Fruit fly (Drosophila melanogaster): ENCODE measurements around the gene Osi16.

The Osi16 gene

DNA sequence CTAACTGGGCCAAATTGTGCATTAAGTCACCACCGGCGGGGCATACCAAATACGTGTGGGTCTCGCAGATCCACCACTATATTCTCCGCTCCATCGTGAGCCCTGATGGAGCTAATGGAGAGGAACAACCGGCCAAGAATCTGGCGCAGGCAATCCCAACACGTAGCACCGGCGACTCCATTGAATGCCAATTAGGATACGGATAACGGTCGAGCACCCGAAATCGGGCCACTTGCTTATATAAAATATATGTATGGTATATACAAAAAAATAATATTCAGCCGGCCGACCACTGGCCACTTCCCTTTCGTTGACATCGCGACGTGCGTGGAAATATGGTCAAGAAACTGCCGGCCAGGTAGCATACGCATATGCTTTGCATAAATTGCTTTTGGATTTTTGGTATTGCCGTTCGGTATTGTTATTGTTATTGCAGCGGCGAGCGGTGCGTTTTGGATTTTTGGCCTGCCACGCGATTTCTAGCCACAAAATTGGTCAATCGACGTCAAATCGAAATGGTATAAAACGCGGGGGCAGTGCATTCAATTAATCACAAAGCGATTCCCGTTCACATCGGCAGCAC is 3.7 kb upstream of the Osi16 start, which contains the start of gene Osi15:
Osi15 (plus strand) TSS at position 548 of the 583 bp plus-strand sequence.
- no peak for TF ChIP-seq CG12768 (GFP tag; optimal IDR thresholded peaks at IDR 0.05)
- TF ChIP-seq Crg-1 (GFP tag; optimal IDR thresholded peaks at IDR 0.05) = no peak
- TF ChIP-seq CG1620 (GFP tag; optimal IDR thresholded peaks at IDR 0.05) = no peak
- TF ChIP-seq tj (GFP tag; optimal IDR thresholded peaks at IDR 0.05) = no peak
- TF ChIP-seq Hr96 (GFP tag; optimal IDR thresholded peaks at IDR 0.05) = no peak
- no peak for TF ChIP-seq Clk (GFP tag; optimal IDR thresholded peaks at IDR 0.05)
- TF ChIP-seq CG7101 (tag; optimal IDR thresholded peaks at IDR 0.05) = no peak
- TF ChIP-seq CG33017 (tag; optimal IDR thresholded peaks at IDR 0.05) = no peak
- no peak for TF ChIP-seq Mnt (GFP tag; optimal IDR thresholded peaks at IDR 0.05)

DNA sequence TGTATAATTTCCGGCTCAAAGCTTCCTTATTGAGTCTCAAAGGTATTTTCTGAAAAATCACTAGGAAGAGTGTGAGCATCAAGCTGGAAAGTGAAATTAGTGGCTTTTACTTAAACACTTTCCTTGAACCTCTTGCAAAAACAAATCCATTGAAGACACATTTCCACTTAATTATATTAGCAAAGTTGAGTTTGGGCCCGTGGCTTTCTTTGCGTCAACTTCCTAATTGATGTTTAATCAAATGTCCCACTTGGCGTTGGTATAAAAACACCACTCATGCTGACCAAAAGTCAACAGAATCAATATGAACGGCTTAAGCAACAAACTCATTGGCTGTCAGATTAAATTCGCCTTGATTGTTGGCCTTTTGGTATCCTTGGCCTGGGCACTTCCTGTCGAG is 1.3 kb upstream of the Osi16 start, which contains the start of gene CG46396:
CG46396 (plus strand) TSS at position 301 of the 400 bp plus-strand sequence.
- no peak for TF ChIP-seq CG33017 (tag; optimal IDR thresholded peaks at IDR 0.05)
- TF ChIP-seq CG11617 (GFP tag; optimal IDR thresholded peaks at IDR 0.05) = no peak
- no peak for TF ChIP-seq bab1 (GFP tag; optimal IDR thresholded peaks at IDR 0.05)
- no peak for TF ChIP-seq toe (GFP tag; optimal IDR thresholded peaks at IDR 0.05)
- TF ChIP-seq CG14711 (tag; optimal IDR thresholded peaks at IDR 0.05) = no peak
- TF ChIP-seq tj (GFP tag; optimal IDR thresholded peaks at IDR 0.05) = no peak
- TF ChIP-seq Mnt (GFP tag; optimal IDR thresholded peaks at IDR 0.05) = no peak
- TF ChIP-seq Crg-1 (GFP tag; optimal IDR thresholded peaks at IDR 0.05) = no peak
- TF ChIP-seq ovo (GFP tag; optimal IDR thresholded peaks at IDR 0.05) = no peak

DNA sequence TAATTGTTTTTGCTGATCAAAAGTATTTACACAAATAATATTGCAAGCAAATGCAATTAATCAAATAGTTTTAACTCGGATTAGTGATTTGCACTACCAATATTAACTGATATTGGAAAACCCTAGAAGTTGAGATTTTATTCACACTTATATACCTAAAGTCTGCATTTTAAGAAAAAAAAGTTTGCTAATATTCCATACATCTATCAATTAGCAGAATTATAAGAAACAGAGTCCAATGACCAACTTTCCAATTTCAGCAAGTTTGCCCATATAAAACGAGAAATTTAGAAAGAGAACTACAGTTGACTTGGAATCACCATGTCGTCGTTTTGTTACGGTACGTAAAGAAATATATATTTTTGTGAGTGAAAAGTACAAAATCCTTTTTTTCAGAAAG is 1.5 kb downstream of the Osi16 start, which contains the start of gene CG46026:
CG46026 (plus strand) TSS at position 301 of the 400 bp plus-strand sequence.
- TF ChIP-seq kay (GFP tag; ENCODE audit: borderline replicate concordance) = no peak
- TF ChIP-seq Clk (GFP tag; optimal IDR thresholded peaks at IDR 0.05) = no peak

- TF ChIP-seq kay (GFP tag; ENCODE audit: borderline replicate concordance) = no peak
- no peak for TF ChIP-seq Mnt (GFP tag; optimal IDR thresholded peaks at IDR 0.05)
- TF ChIP-seq ovo (GFP tag; optimal IDR thresholded peaks at IDR 0.05) = no peak
- no peak for TF ChIP-seq pad (GFP tag; optimal IDR thresholded peaks at IDR 0.05)
- TF ChIP-seq cic (GFP tag; optimal IDR thresholded peaks at IDR 0.05) = no peak
- no peak for TF ChIP-seq toe (GFP tag; optimal IDR thresholded peaks at IDR 0.05)
- no peak for TF ChIP-seq Crg-1 (GFP tag; optimal IDR thresholded peaks at IDR 0.05)
- no peak for TF ChIP-seq CG5204 (GFP tag; optimal IDR thresholded peaks at IDR 0.05)
- no peak for TF ChIP-seq Hr96 (GFP tag; optimal IDR thresholded peaks at IDR 0.05)
- no peak for TF ChIP-seq CG7101 (tag; optimal IDR thresholded peaks at IDR 0.05)
- TF ChIP-seq CG33017 (tag; optimal IDR thresholded peaks at IDR 0.05) = no peak
- no peak for TF ChIP-seq CG1620 (GFP tag; optimal IDR thresholded peaks at IDR 0.05)
Measured at dm6 chr3R:6309676-6310075, 4.6 kb downstream of the Osi16 start, which contains the start of gene CG31560. CG31560 (plus strand) TSS chr3R:6309976.

DNA sequence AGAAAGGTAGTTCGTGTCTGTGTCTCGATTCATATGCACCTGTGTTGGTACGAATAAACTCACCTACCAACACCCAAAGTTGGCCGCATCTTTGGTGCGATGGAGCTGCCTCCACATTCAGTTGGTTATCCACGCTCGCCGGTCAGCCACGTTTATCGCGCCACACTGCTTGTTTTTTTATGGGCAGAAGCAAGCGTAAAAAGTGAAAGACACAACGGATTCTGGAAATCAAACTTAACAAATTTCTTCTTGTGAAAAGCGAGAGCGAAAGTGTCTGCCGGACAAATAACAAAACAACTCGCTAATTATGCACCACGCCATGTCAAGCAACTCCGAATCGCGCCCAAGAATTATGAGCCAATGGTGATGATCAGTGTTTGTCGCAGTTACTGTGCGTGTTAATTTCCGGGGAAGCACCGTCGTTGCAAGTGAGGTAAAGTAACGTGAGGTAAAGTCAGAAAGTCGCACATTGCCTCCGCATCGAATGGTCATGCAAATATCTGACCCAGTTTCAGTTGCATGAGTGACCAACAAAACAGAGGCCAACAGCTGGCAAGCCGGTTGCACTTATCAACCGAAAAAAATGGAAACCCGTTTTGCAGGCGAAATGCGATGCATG is 6.7 kb downstream of the Osi16 start, which contains the start of gene Osi17:
Osi17 (plus strand) TSS at position 132 of the 619 bp plus-strand sequence.
- no peak for TF ChIP-seq CG5204 (GFP tag; optimal IDR thresholded peaks at IDR 0.05)
- no peak for TF ChIP-seq kay (GFP tag; ENCODE audit: borderline replicate concordance)
- TF ChIP-seq Clk (GFP tag; optimal IDR thresholded peaks at IDR 0.05) = no peak
- no peak for TF ChIP-seq cnc (optimal IDR thresholded peaks at IDR 0.05)
- no peak for TF ChIP-seq pad (GFP tag; optimal IDR thresholded peaks at IDR 0.05)
- TF ChIP-seq Mnt (GFP tag; optimal IDR thresholded peaks at IDR 0.05) = no peak
- TF ChIP-seq CG33017 (tag; optimal IDR thresholded peaks at IDR 0.05) = no peak
- no peak for TF ChIP-seq CG7101 (tag; optimal IDR thresholded peaks at IDR 0.05)

dm6 chr3R:6315078-6315477 is 10.0 kb downstream of the Osi16 start:
- TF ChIP-seq Hr96 (GFP tag; optimal IDR thresholded peaks at IDR 0.05) (no peak), cic (GFP tag; optimal IDR thresholded peaks at IDR 0.05) (no peak), CG5204 (GFP tag; optimal IDR thresholded peaks at IDR 0.05) (no peak), CG14711 (tag; optimal IDR thresholded peaks at IDR 0.05) (no peak), CG12768 (GFP tag; optimal IDR thresholded peaks at IDR 0.05) (no peak), CG7101 (tag; optimal IDR thresholded peaks at IDR 0.05) (no peak), cnc (optimal IDR thresholded peaks at IDR 0.05) (no peak), Clk (GFP tag; optimal IDR thresholded peaks at IDR 0.05) (no peak), CG7045 (GFP tag; optimal IDR thresholded peaks at IDR 0.05) (no peak), CG1620 (GFP tag; optimal IDR thresholded peaks at IDR 0.05) (no peak), kay (GFP tag; ENCODE audit: borderline replicate concordance) (no peak)

DNA sequence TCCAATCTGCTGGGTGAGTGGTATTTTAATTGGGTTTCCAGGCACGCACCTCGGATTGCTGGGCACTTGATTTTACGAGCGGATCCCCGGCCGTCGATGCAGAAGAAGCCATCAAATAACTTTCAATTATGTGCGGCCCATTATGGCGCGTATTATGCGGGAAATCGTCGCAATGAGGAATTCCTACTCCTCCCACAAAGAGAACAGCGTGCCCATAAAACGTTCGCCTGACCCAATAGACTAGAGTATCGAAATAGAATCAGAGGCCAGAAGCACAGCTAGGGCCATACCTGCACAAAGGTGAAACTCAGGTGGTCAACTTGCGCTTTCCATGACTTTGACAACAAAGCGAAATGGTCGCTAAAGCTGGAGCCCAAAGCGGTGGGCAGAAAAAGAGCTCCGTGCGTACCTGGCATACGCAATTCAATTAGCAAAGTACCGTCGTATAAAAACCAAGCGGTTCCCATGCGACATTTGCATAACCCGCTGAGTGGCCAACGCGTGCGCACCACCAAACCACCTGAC is 24.8 kb downstream of the Osi16 start, which contains the start of gene Osi18:
Osi18 (plus strand) TSS at position 475 of the 525 bp plus-strand sequence.
- TF ChIP-seq Clk (GFP tag; optimal IDR thresholded peaks at IDR 0.05) (no peak), ovo (GFP tag; optimal IDR thresholded peaks at IDR 0.05) (no peak), Hr96 (GFP tag; optimal IDR thresholded peaks at IDR 0.05) (no peak), kay (GFP tag; ENCODE audit: borderline replicate concordance) (no peak), CG12768 (GFP tag; optimal IDR thresholded peaks at IDR 0.05) (no peak), bab1 (GFP tag; optimal IDR thresholded peaks at IDR 0.05) (no peak), CG7101 (tag; optimal IDR thresholded peaks at IDR 0.05) (no peak), CG5204 (GFP tag; optimal IDR thresholded peaks at IDR 0.05) (no peak), pad (GFP tag; optimal IDR thresholded peaks at IDR 0.05) (no peak)
